Worm (Caenorhabditis elegans) whole organism, L4 larva: Measurements from ENCODE around the gene srbc-8.

Source experiments
- F10B5.3 ChIP-seq: sonication (generic microtip); optimal IDR thresholded peaks from 2 replicates; lab custom pipeline; 2016; ENCODE audit warnings: mild to moderate bottlenecking, missing genetic modification characterization, missing compliant biosample characterization
- F37D6.2 ChIP-seq: sonication (generic microtip); optimal IDR thresholded peaks from 2 replicates; lab custom pipeline; 2016; ENCODE audit warnings: mild to moderate bottlenecking, missing genetic modification characterization, missing compliant biosample characterization
- Y48G9A.11 ChIP-seq: fragments of 200-800 bp; sonication (Bioruptor generic); IDR thresholded peaks from 2 replicates; pipeline ENCODE4 v1.3.6; 2022; ENCODE audit warnings: missing genetic modification reagents, missing genetic modification characterization, missing compliant biosample characterization
- Y5F2A.4 ChIP-seq: fragments of 200-800 bp; sonication (Bioruptor generic); optimal IDR thresholded peaks from 2 replicates; lab custom pipeline; 2018; ENCODE audit warnings: mild to moderate bottlenecking, missing genetic modification characterization, missing compliant biosample characterization
- Y75B8A.6 ChIP-seq: fragments of 200-800 bp; sonication (Bioruptor generic); IDR thresholded peaks from 2 replicates; pipeline ENCODE4 v1.3.6; 2022; ENCODE audit warnings: missing genetic modification reagents, missing genetic modification characterization, missing compliant biosample characterization
- ZK546.5 ChIP-seq, 2 experiments: sonication (generic microtip); optimal IDR thresholded peaks; 2 replicates each; lab custom pipeline; 2017; ENCODE audit warnings: missing biosample characterization in 2 of 2, missing genetic modification characterization in 2 of 2
- ama-1 ChIP-seq: fragments of 150-350 bp; optimal IDR thresholded peaks from 2 replicates; lab custom pipeline; 2014; ENCODE audit warnings: inconsistent platforms, mixed read lengths
- ceh-32 ChIP-seq: sonication (generic microtip); optimal IDR thresholded peaks from 2 replicates; lab custom pipeline; 2016; ENCODE audit warnings: mild to moderate bottlenecking, missing genetic modification characterization, missing compliant biosample characterization; ENCODE audit not compliant: poor library complexity
- cey-2 ChIP-seq: sonication (generic microtip); optimal IDR thresholded peaks from 3 replicates; lab custom pipeline; 2017; ENCODE audit warnings: missing genetic modification characterization, mild to moderate bottlenecking, missing compliant biosample characterization, antibody characterized with exemption, borderline replicate concordance; ENCODE audit not compliant: insufficient read depth
- daf-12 ChIP-seq: fragments of 150-350 bp; optimal IDR thresholded peaks from 2 replicates; lab custom pipeline; 2014; ENCODE audit warnings: missing biosample characterization, missing genetic modification reagents, missing genetic modification characterization
- dmd-6 ChIP-seq: fragments of 200-800 bp; sonication (Bioruptor generic); IDR thresholded peaks from 2 replicates; pipeline ENCODE4 v1.3.6; 2022; ENCODE audit warnings: missing genetic modification reagents, missing genetic modification characterization, missing compliant biosample characterization
- dpl-1 ChIP-seq: fragments of 150-350 bp; optimal IDR thresholded peaks from 2 replicates; lab custom pipeline; 2014; ENCODE audit warnings: missing biosample characterization, missing genetic modification reagents, missing genetic modification characterization
- gei-8 ChIP-seq: fragments of 200-800 bp; sonication (Bioruptor generic); optimal IDR thresholded peaks from 2 replicates; lab custom pipeline; 2018; ENCODE audit warnings: mild to moderate bottlenecking, missing genetic modification characterization, missing compliant biosample characterization
- lin-13 ChIP-seq: fragments of 150-350 bp; optimal IDR thresholded peaks from 2 replicates; lab custom pipeline; 2014; ENCODE audit warnings: missing biosample characterization, missing genetic modification reagents, missing genetic modification characterization
- lin-15B ChIP-seq: fragments of 150-350 bp; sonication (generic microtip); optimal IDR thresholded peaks from 3 replicates; lab custom pipeline; 2014; ENCODE audit warnings: missing biosample characterization, missing genetic modification characterization
- lin-38 ChIP-seq: fragments of 200-800 bp; sonication (Bioruptor generic); IDR thresholded peaks from 2 replicates; pipeline ENCODE4 v1.3.6; 2022; ENCODE audit warnings: missing genetic modification reagents, missing genetic modification characterization, missing compliant biosample characterization
- mdl-1 ChIP-seq, 2 experiments: fragments of 150-350 bp in 1 of 2; sonication (generic microtip) in 1 of 2; optimal IDR thresholded peaks; 2 replicates each; lab custom pipeline; 2014 to 2017; ENCODE audit warnings: missing biosample characterization in 2 of 2, missing genetic modification characterization in 2 of 2
- mdt-29 ChIP-seq: fragments of 200-800 bp; sonication (Bioruptor generic); IDR thresholded peaks from 2 replicates; pipeline ENCODE4 v1.3.6; 2022; ENCODE audit warnings: missing genetic modification reagents, missing genetic modification characterization, missing compliant biosample characterization
- mes-2 ChIP-seq: sonication (generic microtip); optimal IDR thresholded peaks from 2 replicates; lab custom pipeline; 2016; ENCODE audit warnings: missing genotype, mild to moderate bottlenecking, missing genetic modification characterization, missing compliant biosample characterization; ENCODE audit not compliant: poor library complexity, severe bottlenecking
- nhr-10 ChIP-seq: fragments of 150-350 bp; optimal IDR thresholded peaks from 2 replicates; lab custom pipeline; 2014; ENCODE audit warnings: missing biosample characterization, missing genetic modification characterization
- nhr-111 ChIP-seq: fragments of 200-800 bp; sonication (Bioruptor generic); optimal IDR thresholded peaks from 2 replicates; lab custom pipeline; 2018; ENCODE audit warnings: mild to moderate bottlenecking, missing genetic modification characterization, missing compliant biosample characterization
- nhr-237 ChIP-seq: sonication (generic microtip); optimal IDR thresholded peaks from 2 replicates; lab custom pipeline; 2017; ENCODE audit warnings: missing biosample characterization, missing genetic modification characterization
- nhr-41 ChIP-seq: fragments of 200-800 bp; sonication (Bioruptor generic); IDR thresholded peaks from 2 replicates; pipeline ENCODE4 v1.3.6; 2022; ENCODE audit warnings: missing genetic modification reagents, missing genetic modification characterization, missing compliant biosample characterization
- nhr-42 ChIP-seq: fragments of 200-800 bp; sonication (Bioruptor generic); IDR thresholded peaks from 2 replicates; pipeline ENCODE4 v1.3.6; 2022; ENCODE audit warnings: missing genetic modification characterization, missing compliant biosample characterization
- nhr-6 ChIP-seq: fragments of 150-350 bp; optimal IDR thresholded peaks from 2 replicates; lab custom pipeline; 2014; ENCODE audit warnings: missing biosample characterization, missing genetic modification characterization
- nhr-77 ChIP-seq: fragments of 150-350 bp; optimal IDR thresholded peaks from 2 replicates; lab custom pipeline; 2014; ENCODE audit warnings: missing biosample characterization, missing genetic modification characterization
- rbr-2 ChIP-seq: sonication (generic microtip); optimal IDR thresholded peaks from 2 replicates; lab custom pipeline; 2016; ENCODE audit warnings: missing genotype, missing genetic modification characterization, missing compliant biosample characterization
- snpc-1.2 ChIP-seq: fragments of 200-800 bp; sonication (Bioruptor generic); IDR thresholded peaks from 2 replicates; pipeline ENCODE4 v1.3.6; 2022; ENCODE audit warnings: missing genetic modification reagents, missing genetic modification characterization, missing compliant biosample characterization
- snpc-4 ChIP-seq: fragments of 150-350 bp; optimal IDR thresholded peaks from 2 replicates; lab custom pipeline; 2014; ENCODE audit warnings: missing biosample characterization, missing genetic modification characterization
- spr-1 ChIP-seq: sonication (generic microtip); optimal IDR thresholded peaks from 2 replicates; lab custom pipeline; 2016; ENCODE audit warnings: mild to moderate bottlenecking, missing genetic modification characterization, missing compliant biosample characterization
- spr-3 ChIP-seq: fragments of 200-800 bp; sonication (Bioruptor generic); optimal IDR thresholded peaks from 2 replicates; lab custom pipeline; 2018; ENCODE audit warnings: mild to moderate bottlenecking, missing genetic modification characterization, missing compliant biosample characterization
- tag-97 ChIP-seq: fragments of 200-800 bp; sonication (Bioruptor generic); IDR thresholded peaks from 2 replicates; pipeline ENCODE4 v1.3.6; 2022; ENCODE audit warnings: missing genetic modification characterization, missing compliant biosample characterization
- tra-1 ChIP-seq: fragments of 200-800 bp; sonication (Bioruptor generic); IDR thresholded peaks from 2 replicates; pipeline ENCODE4 v1.3.6; 2022; ENCODE audit warnings: missing genetic modification reagents, missing genetic modification characterization, missing compliant biosample characterization
- unc-39 ChIP-seq: sonication (generic microtip); optimal IDR thresholded peaks from 2 replicates; lab custom pipeline; 2017; ENCODE audit warnings: missing biosample characterization, missing genetic modification characterization
- zfp-2 ChIP-seq: sonication (generic microtip); optimal IDR thresholded peaks from 2 replicates; lab custom pipeline; 2016; ENCODE audit warnings: mild to moderate bottlenecking, missing genetic modification characterization, missing compliant biosample characterization
- zip-2 ChIP-seq: fragments of 150-350 bp; optimal IDR thresholded peaks from 2 replicates; lab custom pipeline; 2014; ENCODE audit warnings: missing biosample characterization, missing genetic modification characterization
- ztf-7 ChIP-seq: fragments of 150-350 bp; optimal IDR thresholded peaks from 2 replicates; lab custom pipeline; 2014; ENCODE audit warnings: missing biosample characterization, missing genetic modification characterization

Gene srbc-8

DNA sequence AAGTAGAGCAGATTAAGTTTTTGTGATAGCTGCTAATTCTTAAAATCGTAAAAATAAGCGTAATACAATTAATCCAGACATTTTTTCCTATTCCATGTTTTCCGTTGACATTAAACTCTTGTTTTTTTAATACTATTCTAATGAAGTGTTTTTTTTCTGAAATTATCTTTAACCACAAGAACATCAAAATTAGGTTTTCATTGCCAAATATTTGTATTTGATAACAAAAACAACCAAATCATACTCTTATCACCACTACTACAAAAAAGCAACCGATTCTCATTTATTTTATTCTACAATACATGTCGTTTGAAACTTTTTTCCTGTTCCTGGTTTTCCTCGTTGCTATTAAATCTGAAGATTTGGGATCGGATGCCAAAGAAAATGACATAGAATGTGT, 42.3 kb upstream of the srbc-8 start, which contains the start of gene C54F6.17:
TSS of gene C54F6.17 (plus strand) at position 301 of the 400 bp plus-strand sequence.
- TF ChIP-seq nhr-10 (no peak), spr-3 (GFP tag; lab: Kevin White, UChicago) (no peak), tra-1 (GFP tag; lab: Robert Waterston, UW) (no peak), ama-1 (lab: Kevin White, UChicago) (no peak), Y75B8A.6 (GFP tag; lab: Robert Waterston, UW) (no peak), daf-12 (tag; lab: Kevin White, UChicago) (no peak), mes-2 (tag; lab: Kevin White, UChicago) (no peak), mdt-29 (GFP tag; lab: Robert Waterston, UW) (no peak), tag-97 (no peak), ceh-32 (tag; lab: Kevin White, UChicago) (no peak), F37D6.2 (tag; lab: Kevin White, UChicago) (no peak)

- TF ChIP-seq nhr-77 (tag; lab: Kevin White, UChicago) (no peak), ZK546.5 (tag; optimal IDR thresholded peaks at IDR 0.05; lab: Kevin White, UChicago) (no peak), nhr-42 (no peak), F10B5.3 (no peak), lin-38 (GFP tag; lab: Robert Waterston, UW) (no peak), spr-1 (tag; lab: Kevin White, UChicago) (no peak), spr-3 (GFP tag; lab: Kevin White, UChicago) (no peak), nhr-237 (tag; lab: Kevin White, UChicago) (no peak)
These were observed 40.8 kb upstream of the srbc-8 start, which contains the start of gene C54F6.18 for ce11 chrV:7525695-7526094. C54F6.18 (plus strand) TSS chrV:7525995.

- TF ChIP-seq snpc-1.2, result no peak
- TF ChIP-seq rbr-2 (tag; lab: Kevin White, UChicago), result no peak
- TF ChIP-seq gei-8, result no peak
- no peak for TF ChIP-seq Y5F2A.4 (GFP tag; lab: Kevin White, UChicago)
- TF ChIP-seq lin-13 (GFP tag; lab: Kevin White, UChicago), result no peak
- no peak for TF ChIP-seq nhr-41
- TF ChIP-seq lin-15B (tag; lab: Kevin White, UChicago), result no peak
- TF ChIP-seq dmd-6 (GFP tag; lab: Robert Waterston, UW), result no peak
- no peak for TF ChIP-seq Y48G9A.11
- TF ChIP-seq snpc-4 (tag; lab: Kevin White, UChicago), result no peak
- TF ChIP-seq mdl-1 (tag; optimal IDR thresholded peaks at IDR 0.05; lab: Kevin White, UChicago), result no peak
- no peak for TF ChIP-seq unc-39 (tag; lab: Kevin White, UChicago)
- no peak for TF ChIP-seq ama-1 (lab: Kevin White, UChicago)
- no peak for TF ChIP-seq zfp-2 (tag; lab: Kevin White, UChicago)
- no peak for TF ChIP-seq zip-2 (tag; lab: Kevin White, UChicago)
- no peak for TF ChIP-seq nhr-111 (GFP tag; lab: Kevin White, UChicago)
- no peak for TF ChIP-seq ztf-7 (tag; lab: Kevin White, UChicago)
- TF ChIP-seq nhr-6, result no peak
- no peak for TF ChIP-seq cey-2
- TF ChIP-seq dpl-1 (GFP tag; lab: Kevin White, UChicago), result no peak
These were observed 39.5 kb upstream of the srbc-8 start, which contains the start of gene C54F6.20 for ce11 chrV:7524447-7524846. C54F6.20 (plus strand) TSS chrV:7524747.

- no peak for TF ChIP-seq dpl-1 (GFP tag; lab: Kevin White, UChicago)
These were observed 38.5 kb upstream of the srbc-8 start, which contains the start of gene C54F6.6 for ce11 chrV:7523392-7523791. C54F6.6 (plus strand) TSS chrV:7523692.
